Fruit fly (Drosophila melanogaster) whole organism, embryonic: Measurements from ENCODE around the gene CG12698.

Experiments used
- Bteb2 ChIP-seq: fragments of 200-800 bp; sonication (Bioruptor generic); optimal IDR thresholded peaks from 2 replicates; lab custom pipeline; 2016; ENCODE audit warnings: missing biosample characterization, missing genetic modification characterization
- CG10209 ChIP-seq: fragments of 200-800 bp; sonication (Bioruptor generic); optimal IDR thresholded peaks from 3 replicates; lab custom pipeline; 2017; ENCODE audit warnings: missing biosample characterization, mild to moderate bottlenecking, missing genetic modification characterization, missing genetic modification reagents
- CG11456 ChIP-seq: fragments of 200-800 bp; sonication (Bioruptor generic); IDR thresholded peaks from 3 replicates; pipeline ENCODE4 v1.3.6; 2022; ENCODE audit warnings: missing biosample characterization, missing genetic modification characterization
- CG11696 ChIP-seq: fragments of 200-800 bp; sonication (Bioruptor generic); IDR thresholded peaks from 2 replicates; pipeline ENCODE4 v1.3.6; 2022; ENCODE audit warnings: missing biosample characterization, missing genetic modification characterization
- CG12104 ChIP-seq: fragments of 200-800 bp; sonication (Bioruptor generic); optimal IDR thresholded peaks from 3 replicates; lab custom pipeline; 2016; ENCODE audit warnings: missing biosample characterization, missing genetic modification characterization
- CG12219 ChIP-seq: fragments of 200-800 bp; sonication (Bioruptor generic); optimal IDR thresholded peaks from 3 replicates; lab custom pipeline; 2018; ENCODE audit warnings: missing biosample characterization, mild to moderate bottlenecking, missing genetic modification characterization
- CG1233 ChIP-seq: fragments of 200-800 bp; sonication (Bioruptor generic); optimal IDR thresholded peaks from 4 replicates; lab custom pipeline; 2018; ENCODE audit warnings: missing biosample characterization, mild to moderate bottlenecking, missing genetic modification characterization
- CG15269 ChIP-seq: fragments of 200-800 bp; sonication (Bioruptor generic); optimal IDR thresholded peaks from 2 replicates; lab custom pipeline; 2018; ENCODE audit warnings: missing biosample characterization, mild to moderate bottlenecking, missing genetic modification characterization, moderate library complexity
- CG1602 ChIP-seq: fragments of 200-800 bp; sonication (Bioruptor generic); optimal IDR thresholded peaks from 3 replicates; lab custom pipeline; 2016; ENCODE audit warnings: missing biosample characterization, missing genetic modification characterization
- CG1603 ChIP-seq: fragments of 200-800 bp; sonication (Bioruptor generic); optimal IDR thresholded peaks from 2 replicates; lab custom pipeline; 2019; ENCODE audit warnings: missing biosample characterization, mild to moderate bottlenecking, missing genetic modification characterization, moderate library complexity
- CG18619 ChIP-seq: fragments of 200-800 bp; sonication (Bioruptor generic); optimal IDR thresholded peaks from 3 replicates; lab custom pipeline; 2017; ENCODE audit warnings: missing biosample characterization, mild to moderate bottlenecking, missing genetic modification characterization
- CG18764 ChIP-seq: fragments of 200-800 bp; sonication (Bioruptor generic); optimal IDR thresholded peaks from 3 replicates; lab custom pipeline; 2016; ENCODE audit warnings: missing biosample characterization, missing genetic modification characterization
- CG2202 ChIP-seq: fragments of 200-800 bp; sonication (Bioruptor generic); optimal IDR thresholded peaks from 2 replicates; lab custom pipeline; 2018; ENCODE audit warnings: missing biosample characterization, mild to moderate bottlenecking, missing genetic modification characterization
- CG2889 ChIP-seq: fragments of 200-800 bp; sonication (Bioruptor generic); IDR thresholded peaks from 3 replicates; pipeline ENCODE4 v1.3.6; 2022; ENCODE audit warnings: missing biosample characterization, missing genetic modification characterization
- CG33213 ChIP-seq: fragments of 200-800 bp; sonication (Bioruptor generic); optimal IDR thresholded peaks from 3 replicates; lab custom pipeline; 2016; ENCODE audit warnings: missing biosample characterization, missing genetic modification characterization
- CG3847 ChIP-seq: fragments of 200-800 bp; sonication (Bioruptor generic); IDR thresholded peaks from 2 replicates; pipeline ENCODE4 v1.3.6; 2022; ENCODE audit warnings: missing biosample characterization, missing genetic modification characterization
- CG4730 ChIP-seq: fragments of 200-800 bp; sonication (Bioruptor generic); IDR thresholded peaks from 2 replicates; pipeline ENCODE4 v1.3.6; 2022; ENCODE audit warnings: missing biosample characterization, missing genetic modification characterization
- CG6272 ChIP-seq: fragments of 200-800 bp; sonication (Bioruptor generic); IDR thresholded peaks from 2 replicates; pipeline ENCODE4 v1.3.6; 2022; ENCODE audit warnings: missing biosample characterization, missing genetic modification characterization
- CG7928 ChIP-seq: fragments of 200-800 bp; sonication (Bioruptor generic); optimal IDR thresholded peaks from 2 replicates; lab custom pipeline; 2017; ENCODE audit warnings: missing biosample characterization, mild to moderate bottlenecking, missing genetic modification characterization
- CG9609 ChIP-seq: fragments of 200-800 bp; sonication (Bioruptor generic); optimal IDR thresholded peaks from 3 replicates; lab custom pipeline; 2016; ENCODE audit warnings: missing biosample characterization, missing genetic modification characterization
- Deaf1 ChIP-seq: fragments of 200-800 bp; optimal IDR thresholded peaks from 3 replicates; lab custom pipeline; 2019; ENCODE audit warnings: missing biosample characterization, mild to moderate bottlenecking, missing genetic modification characterization, moderate library complexity
- Drgx ChIP-seq: fragments of 200-800 bp; sonication (Bioruptor generic); IDR thresholded peaks from 2 replicates; pipeline ENCODE4 v1.3.6; 2022; ENCODE audit warnings: missing biosample characterization, missing genetic modification characterization
- E2f1 ChIP-seq: fragments of 200-800 bp; sonication (Bioruptor generic); IDR thresholded peaks from 2 replicates; pipeline ENCODE4 v1.3.6; 2022; ENCODE audit warnings: missing biosample characterization, missing genetic modification characterization
- Ets97D ChIP-seq: fragments of 200-800 bp; sonication (Bioruptor generic); optimal IDR thresholded peaks from 3 replicates; lab custom pipeline; 2016; ENCODE audit warnings: missing biosample characterization, missing genetic modification characterization
- GATAe ChIP-seq: fragments of 200-800 bp; sonication (Bioruptor generic); conservative IDR thresholded peaks from 2 replicates; pipeline ENCODE4 v1.3.6; 2022; ENCODE audit warnings: missing biosample characterization, missing genetic modification characterization
- Hr51 ChIP-seq, 2 experiments: fragments of 200-800 bp; sonication (Bioruptor generic); optimal IDR thresholded peaks; 2 replicates in 1 of 2; 3 replicates in 1 of 2; lab custom pipeline; 2016 to 2018; ENCODE audit warnings: missing biosample characterization in 2 of 2, missing genetic modification characterization in 2 of 2, mild to moderate bottlenecking in 1 of 2, moderate library complexity in 1 of 2
- Med ChIP-seq: fragments of 200-800 bp; sonication (Bioruptor generic); peaks from one replicate; lab custom pipeline; 2016; ENCODE audit warnings: missing biosample characterization, missing genetic modification characterization, mild to moderate bottlenecking, inconsistent platforms, moderate library complexity
- Neu2 ChIP-seq: fragments of 200-800 bp; sonication (Bioruptor generic); optimal IDR thresholded peaks from 3 replicates; lab custom pipeline; 2016; ENCODE audit warnings: missing biosample characterization, missing genetic modification characterization, borderline replicate concordance
- Opbp ChIP-seq: fragments of 200-800 bp; sonication (Bioruptor generic); IDR thresholded peaks from 3 replicates; pipeline ENCODE4 v1.3.6; 2022; ENCODE audit warnings: missing biosample characterization, missing genetic modification characterization; ENCODE audit not compliant: partially characterized antibody
- Sry-δ ChIP-seq: fragments of 200-800 bp; sonication (Bioruptor generic); optimal IDR thresholded peaks from 2 replicates; lab custom pipeline; 2016; ENCODE audit warnings: missing biosample characterization, missing genetic modification characterization
- Xbp1 ChIP-seq: fragments of 200-800 bp; sonication (Bioruptor generic); optimal IDR thresholded peaks from 3 replicates; lab custom pipeline; 2016; ENCODE audit warnings: missing biosample characterization, mild to moderate bottlenecking, missing genetic modification characterization
- Xrp1 ChIP-seq: fragments of 200-800 bp; sonication (Bioruptor generic); IDR thresholded peaks from 2 replicates; pipeline ENCODE4 v1.3.6; 2022; ENCODE audit warnings: missing biosample characterization, missing genetic modification characterization
- bigmax ChIP-seq: fragments of 200-800 bp; sonication (Bioruptor generic); optimal IDR thresholded peaks from 2 replicates; lab custom pipeline; 2018; ENCODE audit warnings: missing biosample characterization, mild to moderate bottlenecking, missing genetic modification characterization
- bsh ChIP-seq, 2 experiments: fragments of 200-800 bp; sonication (Bioruptor generic); optimal IDR thresholded peaks; 2 replicates each; lab custom pipeline; 2017 to 2018; ENCODE audit warnings: mild to moderate bottlenecking in 2 of 2, missing biosample characterization in 2 of 2, missing genetic modification characterization in 2 of 2, moderate library complexity in 1 of 2
- cad ChIP-seq: fragments of >200 bp; optimal IDR thresholded peaks from 2 replicates; lab custom pipeline; 2017; ENCODE audit warnings: missing biosample characterization, missing genetic modification characterization
- chm ChIP-seq: fragments of 200-800 bp; sonication (Bioruptor generic); IDR thresholded peaks from 2 replicates; pipeline ENCODE4 v1.3.6; 2022; ENCODE audit warnings: missing biosample characterization, missing genetic modification characterization
- ci ChIP-seq: fragments of 200-800 bp; sonication (Bioruptor generic); IDR thresholded peaks from 3 replicates; pipeline ENCODE4 v1.3.6; 2022; ENCODE audit warnings: missing biosample characterization, missing genetic modification characterization
- cwo ChIP-seq: fragments of 200-800 bp; sonication (Bioruptor generic); optimal IDR thresholded peaks from 3 replicates; lab custom pipeline; 2017; ENCODE audit warnings: missing biosample characterization, missing genetic modification characterization, mild to moderate bottlenecking, moderate library complexity, missing genetic modification reagents
- danr ChIP-seq: fragments of 200-800 bp; sonication (Bioruptor generic); IDR thresholded peaks from 2 replicates; pipeline ENCODE4 v1.3.6; 2022; ENCODE audit warnings: missing biosample characterization, missing genetic modification characterization
- gem ChIP-seq: fragments of 200-800 bp; sonication (Bioruptor generic); optimal IDR thresholded peaks from 2 replicates; lab custom pipeline; 2019; ENCODE audit warnings: missing biosample characterization, mild to moderate bottlenecking, missing genetic modification characterization, moderate library complexity
- kay ChIP-seq: fragments of 200-800 bp; sonication (Bioruptor generic); optimal IDR thresholded peaks from 2 replicates; lab custom pipeline; 2016; ENCODE audit warnings: missing biosample characterization, missing genetic modification characterization
- lola ChIP-seq, 3 experiments: fragments of >200 bp in 2 of 3; fragments of 200-800 bp in 1 of 3; sonication (Bioruptor generic) in 1 of 3; optimal IDR thresholded peaks; 2 replicates each; lab custom pipeline; 2017 to 2019; ENCODE audit warnings: missing biosample characterization in 3 of 3, missing genetic modification characterization in 3 of 3, mild to moderate bottlenecking in 1 of 3, moderate library complexity in 1 of 3
- lov ChIP-seq, 2 experiments: fragments of 200-800 bp in 1 of 2; fragments of >200 bp in 1 of 2; sonication (Bioruptor generic) in 1 of 2; IDR thresholded peaks in 1 of 2; optimal IDR thresholded peaks in 1 of 2; 2 replicates in 1 of 2; 3 replicates in 1 of 2; pipeline versions ENCODE4 v1.3.6 to Lab custom; 2017 to 2022; ENCODE audit warnings: missing biosample characterization in 1 of 2, missing genetic modification characterization in 1 of 2
- nom ChIP-seq: fragments of 200-800 bp; sonication (Bioruptor generic); optimal IDR thresholded peaks from 2 replicates; lab custom pipeline; 2017; ENCODE audit warnings: missing biosample characterization, missing genetic modification characterization, mild to moderate bottlenecking, moderate library complexity, missing genetic modification reagents
- seq ChIP-seq: fragments of 200-800 bp; sonication (Bioruptor generic); IDR thresholded peaks from 2 replicates; pipeline ENCODE4 v1.3.6; 2022; ENCODE audit warnings: missing biosample characterization, missing genetic modification characterization
- sisA ChIP-seq: fragments of 200-800 bp; sonication (Bioruptor generic); IDR thresholded peaks from 2 replicates; pipeline ENCODE4 v1.3.6; 2022; ENCODE audit warnings: missing biosample characterization, missing genetic modification characterization
- sr ChIP-seq: fragments of 200-800 bp; sonication (Bioruptor generic); IDR thresholded peaks from 3 replicates; pipeline ENCODE4 v1.3.6; 2022; ENCODE audit warnings: missing biosample characterization, missing genetic modification characterization
- sug ChIP-seq: fragments of 200-800 bp; optimal IDR thresholded peaks from 2 replicates; lab custom pipeline; 2019; ENCODE audit warnings: missing biosample characterization, mild to moderate bottlenecking, missing genetic modification characterization, moderate library complexity
- trem ChIP-seq: fragments of 200-800 bp; optimal IDR thresholded peaks from 3 replicates; lab custom pipeline; 2019; ENCODE audit warnings: missing biosample characterization, mild to moderate bottlenecking, missing genetic modification characterization, moderate library complexity
- unc-4 ChIP-seq: fragments of 200-800 bp; sonication (Bioruptor generic); IDR thresholded peaks from 2 replicates; pipeline ENCODE4 v1.3.6; 2022; ENCODE audit warnings: missing biosample characterization, missing genetic modification characterization; ENCODE audit not compliant: partially characterized antibody
- yki ChIP-seq: fragments of >200 bp; optimal IDR thresholded peaks from 3 replicates; lab custom pipeline; 2018

CG12698 gene

DNA sequence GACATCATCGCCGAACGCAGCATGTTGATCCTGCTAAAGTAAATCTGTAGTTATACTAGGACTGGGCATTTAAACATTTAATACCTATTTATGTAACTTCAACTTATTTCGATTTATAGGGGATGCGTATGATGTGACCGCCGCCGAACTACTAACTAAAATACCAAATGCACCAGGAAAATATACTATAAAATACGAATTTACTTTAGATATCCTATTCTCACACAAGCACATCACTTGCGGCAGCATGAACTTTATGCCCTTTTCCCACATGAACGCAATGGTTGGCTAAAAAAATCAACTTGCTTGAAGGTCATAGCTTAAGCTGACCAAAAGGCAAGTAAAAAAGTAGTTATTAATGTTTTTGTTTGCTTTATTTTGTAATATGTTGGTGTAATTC, 19.3 kb upstream of the CG12698 start, which contains the start of gene ND-20 (continued):
- no peak for TF ChIP-seq cwo (GFP tag; lab: Kevin White, UChicago)
- no peak for TF ChIP-seq CG2202
- TF ChIP-seq nom, result no peak
- TF ChIP-seq trem, result peak; percentile 31
- TF ChIP-seq yki (lab: Kevin White, UChicago), result no peak
- TF ChIP-seq CG18619 (GFP tag; lab: Kevin White, UChicago), result no peak
- no peak for TF ChIP-seq CG6272 (GFP tag; lab: Robert Waterston, UW)
- peak; percentile 42 for TF ChIP-seq Xbp1
- no peak for TF ChIP-seq unc-4 (GFP tag; lab: Robert Waterston, UW)
- no peak for TF ChIP-seq CG18764 (GFP tag; lab: Kevin White, UChicago)
- TF ChIP-seq sr (GFP tag; lab: Robert Waterston, UW), result no peak
- TF ChIP-seq Sry-δ (GFP tag; lab: Kevin White, UChicago), result peak; percentile 42
- no peak for TF ChIP-seq cad (GFP tag; lab: Kevin White, UChicago)
- TF ChIP-seq sug (tag; lab: Kevin White, UChicago), result peak; percentile 22
- TF ChIP-seq Drgx (GFP tag; lab: Robert Waterston, UW), result no peak
- no peak for TF ChIP-seq CG1233 (GFP tag; lab: Kevin White, UChicago)
- TF ChIP-seq CG12219 (GFP tag; lab: Kevin White, UChicago), result no peak
- no peak for TF ChIP-seq E2f1 (GFP tag; lab: Robert Waterston, UW)
- peak; percentile 39 for TF ChIP-seq Ets97D (GFP tag; lab: Kevin White, UChicago)
- peak; percentile 9 for TF ChIP-seq Bteb2 (GFP tag; lab: Kevin White, UChicago)
- no peak for TF ChIP-seq danr (GFP tag; lab: Robert Waterston, UW)
- no peak for TF ChIP-seq CG10209 (GFP tag; lab: Kevin White, UChicago)
- peak; percentile 4 for TF ChIP-seq Deaf1 (tag; lab: Kevin White, UChicago)
- TF ChIP-seq CG3847 (GFP tag; lab: Robert Waterston, UW), result 0 out of 2 replicates have a peak, but pooled peaks have one; percentile 22
- TF ChIP-seq Neu2, result peak; percentile 66
- TF ChIP-seq CG11456 (GFP tag; lab: Robert Waterston, UW), result no peak
- no peak for TF ChIP-seq chm (GFP tag; lab: Robert Waterston, UW)
- TF ChIP-seq ci (GFP tag; lab: Robert Waterston, UW), result no peak
- TF ChIP-seq sisA (GFP tag; lab: Robert Waterston, UW), result no peak
- TF ChIP-seq CG4730 (GFP tag; lab: Robert Waterston, UW), result no peak
- TF ChIP-seq CG2889 (GFP tag; lab: Robert Waterston, UW), result no peak
- no peak for TF ChIP-seq kay
- TF ChIP-seq CG9609 (GFP tag; lab: Kevin White, UChicago), result no peak
- no peak for TF ChIP-seq Hr51 (GFP tag; optimal IDR thresholded peaks at IDR 0.05; lab: Kevin White, UChicago)
- TF ChIP-seq lola (GFP tag; optimal IDR thresholded peaks at IDR 0.05; lab: Kevin White, UChicago), result peak in 1 of 3 experiments; percentile 99
- TF ChIP-seq CG1602, result no peak
- TF ChIP-seq CG1603 (tag; lab: Kevin White, UChicago), result peak; percentile 86
- no peak for TF ChIP-seq lov (optimal IDR thresholded peaks at IDR 0.05; lab: Kevin White, UChicago)
- TF ChIP-seq lov (GFP tag; IDR thresholded peaks at IDR 0.05; lab: Robert Waterston, UW), result no peak
- no peak for TF ChIP-seq Xrp1 (GFP tag; lab: Robert Waterston, UW)
- TF ChIP-seq CG12104 (GFP tag; lab: Kevin White, UChicago), result no peak
- TF ChIP-seq Opbp (GFP tag; lab: Robert Waterston, UW), result peak; percentile 13; the same call in 1 of the 3 replicates
- TF ChIP-seq CG11696 (GFP tag; lab: Robert Waterston, UW), result no peak
- TF ChIP-seq GATAe (GFP tag; lab: Robert Waterston, UW), result no peak
- TF ChIP-seq gem (tag; lab: Kevin White, UChicago), result no peak
- peak; percentile 43 for TF ChIP-seq CG33213
- no peak for TF ChIP-seq CG7928 (GFP tag; lab: Kevin White, UChicago)
- TF ChIP-seq Med, result peak; percentile 88
- no peak for TF ChIP-seq seq (GFP tag; lab: Robert Waterston, UW)
- TF ChIP-seq bsh (GFP tag; optimal IDR thresholded peaks at IDR 0.05; lab: Kevin White, UChicago), result peak in 1 of 2 experiments; percentile 5
- TF ChIP-seq bigmax (GFP tag; lab: Kevin White, UChicago), result no peak
- no peak for TF ChIP-seq CG15269 (tag; lab: Kevin White, UChicago)
